Worm (Caenorhabditis elegans) whole organism, L4 larva: ENCODE results near the gene aakg-1.

ENCODE experiments used
- ZK337.2 ChIP-seq: fragments of 200-800 bp; sonication (Bioruptor generic); IDR thresholded peaks from 2 replicates; pipeline ENCODE4 v1.3.6; 2022; ENCODE audit warnings: missing genetic modification reagents, missing genetic modification characterization, missing compliant biosample characterization
- ceh-44 ChIP-seq: fragments of 200-800 bp; sonication (Bioruptor generic); IDR thresholded peaks from 2 replicates; pipeline ENCODE4 v1.3.6; 2022; ENCODE audit warnings: missing genetic modification reagents, missing genetic modification characterization, missing compliant biosample characterization
- mxl-2 ChIP-seq: fragments of 200-800 bp; sonication (Bioruptor generic); conservative IDR thresholded peaks from 2 replicates; pipeline ENCODE4 v1.3.6; 2022; ENCODE audit warnings: missing genetic modification reagents, missing genetic modification characterization, missing compliant biosample characterization
- pha-4 ChIP-seq, 2 experiments: fragments of 150-350 bp in 1 of 2; fragments of 200-800 bp in 1 of 2; sonication (Bioruptor generic) in 1 of 2; IDR thresholded peaks in 1 of 2; optimal IDR thresholded peaks in 1 of 2; 2 replicates each; pipeline versions ENCODE4 v1.3.6 to Lab custom; 2014 to 2022; ENCODE audit warnings: missing genetic modification characterization in 2 of 2, missing genetic modification reagents in 2 of 2, missing biosample characterization in 1 of 2, missing compliant biosample characterization in 1 of 2
- php-3 ChIP-seq: fragments of 200-800 bp; sonication (Bioruptor generic); IDR thresholded peaks from 2 replicates; pipeline ENCODE4 v1.3.6; 2022; ENCODE audit warnings: missing genetic modification reagents, missing genetic modification characterization, missing compliant biosample characterization
- skn-1 ChIP-seq: fragments of 150-350 bp; optimal IDR thresholded peaks from 2 replicates; lab custom pipeline; 2014; ENCODE audit warnings: missing biosample characterization, missing genetic modification characterization
- unc-39 ChIP-seq: sonication (generic microtip); optimal IDR thresholded peaks from 2 replicates; lab custom pipeline; 2017; ENCODE audit warnings: missing biosample characterization, missing genetic modification characterization
- zip-11 ChIP-seq: fragments of 200-800 bp; sonication (Bioruptor generic); IDR thresholded peaks from 2 replicates; pipeline ENCODE4 v1.3.6; 2022; ENCODE audit warnings: missing genetic modification characterization, missing compliant biosample characterization

- TF ChIP-seq mxl-2 (GFP tag; lab: Robert Waterston, UW) (no peak), unc-39 (tag; lab: Kevin White, UChicago) (no peak), pha-4 (GFP tag; IDR thresholded peaks at IDR 0.05; lab: Robert Waterston, UW) (no peak), pha-4 (tag; optimal IDR thresholded peaks at IDR 0.05; lab: Kevin White, UChicago) (no peak), skn-1 (tag; lab: Kevin White, UChicago) (no peak), php-3 (GFP tag; lab: Robert Waterston, UW) (no peak), ceh-44 (GFP tag; lab: Robert Waterston, UW) (no peak), zip-11 (GFP tag; lab: Robert Waterston, UW) (no peak), ZK337.2 (GFP tag; lab: Robert Waterston, UW) (no peak)
Observed at ce11 chrIII:12609410-12609809, 34.2 kb upstream of the aakg-1 start.
